Worm (Caenorhabditis elegans) whole organism, L4/young adult: ENCODE results near the gene sipa-1.

Experiments
- dao-5 ChIP-seq: sonication (generic microtip); optimal IDR thresholded peaks from 2 replicates; lab custom pipeline; 2016; ENCODE audit warnings: missing genotype, missing genetic modification characterization, moderate library complexity, missing compliant biosample characterization
- him-1 ChIP-seq: sonication (generic microtip); optimal IDR thresholded peaks from 2 replicates; lab custom pipeline; 2016; ENCODE audit warnings: missing genotype, missing genetic modification reagents, missing genetic modification characterization, missing compliant biosample characterization

ce11 chrV:11650720-11651119 lies 13.6 kb upstream of the sipa-1 start, which contains the start of gene zip-10:
- no peak for TF ChIP-seq him-1
- no peak for TF ChIP-seq dao-5
